Fruit fly (Drosophila melanogaster) whole organism, embryonic: ENCODE results near the gene CG5262.

Source experiments
- Abd-B ChIP-seq: fragments of 200-800 bp; sonication (Bioruptor generic); optimal IDR thresholded peaks from 2 replicates; lab custom pipeline; 2018; ENCODE audit warnings: missing biosample characterization, mild to moderate bottlenecking, missing genetic modification characterization, moderate library complexity
- Adf1 ChIP-seq: fragments of 200-800 bp; sonication (Bioruptor generic); IDR thresholded peaks from 2 replicates; pipeline ENCODE4 v1.3.6; 2022; ENCODE audit warnings: missing biosample characterization, missing genetic modification characterization
- Awh ChIP-seq: fragments of 200-800 bp; sonication (Bioruptor generic); IDR thresholded peaks from 2 replicates; pipeline ENCODE4, ENCODE4 v1.3.6; 2022; ENCODE audit warnings: missing biosample characterization, missing genetic modification characterization
- B-H2 ChIP-seq: fragments of 200-800 bp; sonication (Bioruptor generic); optimal IDR thresholded peaks from 2 replicates; lab custom pipeline; 2018; ENCODE audit warnings: missing biosample characterization, mild to moderate bottlenecking, missing genetic modification characterization
- Bdp1 ChIP-seq: fragments of 200-800 bp; sonication (Bioruptor generic); optimal IDR thresholded peaks from 3 replicates; lab custom pipeline; 2016; ENCODE audit warnings: missing biosample characterization, missing genetic modification characterization
- CG10959 ChIP-seq: fragments of 200-800 bp; sonication (Bioruptor generic); IDR thresholded peaks from 2 replicates; pipeline ENCODE4 v1.3.6; 2022; ENCODE audit warnings: missing biosample characterization, missing genetic modification characterization
- CG15073 ChIP-seq: fragments of 200-800 bp; sonication (Bioruptor generic); optimal IDR thresholded peaks from 2 replicates; lab custom pipeline; 2016; ENCODE audit warnings: missing biosample characterization, missing genetic modification characterization
- CG16813 ChIP-seq: fragments of 200-800 bp; sonication (Bioruptor generic); IDR thresholded peaks from 3 replicates; pipeline ENCODE4 v1.3.6; 2022; ENCODE audit warnings: missing biosample characterization, missing genetic modification characterization; ENCODE audit not compliant: partially characterized antibody
- CG18262 ChIP-seq: fragments of 200-800 bp; optimal IDR thresholded peaks from 3 replicates; lab custom pipeline; 2019; ENCODE audit warnings: missing biosample characterization, mild to moderate bottlenecking, missing genetic modification characterization, moderate library complexity
- CG2116 ChIP-seq: fragments of 200-800 bp; sonication (Bioruptor generic); optimal IDR thresholded peaks from 3 replicates; lab custom pipeline; 2018; ENCODE audit warnings: missing biosample characterization, mild to moderate bottlenecking, missing genetic modification characterization
- CG2129 ChIP-seq: fragments of 200-800 bp; sonication (Bioruptor generic); IDR thresholded peaks from 2 replicates; pipeline ENCODE4 v1.3.6; 2022; ENCODE audit warnings: missing biosample characterization, missing genetic modification characterization; ENCODE audit not compliant: partially characterized antibody
- CG2199 ChIP-seq: fragments of 200-800 bp; sonication (Bioruptor generic); IDR thresholded peaks from 3 replicates; pipeline ENCODE4 v1.3.6; 2022; ENCODE audit warnings: missing biosample characterization, missing genetic modification characterization
- CG31224 ChIP-seq: fragments of 200-800 bp; sonication (Bioruptor generic); IDR thresholded peaks from 2 replicates; pipeline ENCODE4 v1.3.6; 2022; ENCODE audit warnings: missing biosample characterization, missing genetic modification characterization
- CG34224 ChIP-seq: fragments of 200-800 bp; sonication (Bioruptor generic); IDR thresholded peaks from 3 replicates; pipeline ENCODE4 v1.3.6; 2022; ENCODE audit warnings: missing biosample characterization, missing genetic modification characterization; ENCODE audit not compliant: partially characterized antibody
- CG4424 ChIP-seq: fragments of 200-800 bp; sonication (Bioruptor generic); optimal IDR thresholded peaks from 3 replicates; lab custom pipeline; 2016; ENCODE audit warnings: missing biosample characterization, missing genetic modification characterization
- CG7357 ChIP-seq: fragments of 200-800 bp; sonication (Bioruptor generic); IDR thresholded peaks from 3 replicates; pipeline ENCODE4 v1.3.6; 2022; ENCODE audit warnings: missing biosample characterization, missing genetic modification characterization
- CG8089 ChIP-seq: fragments of 200-800 bp; sonication (Bioruptor generic); optimal IDR thresholded peaks from 3 replicates; lab custom pipeline; 2016; ENCODE audit warnings: missing biosample characterization, missing genetic modification characterization
- CG8281 ChIP-seq: fragments of 200-800 bp; sonication (Bioruptor generic); optimal IDR thresholded peaks from 2 replicates; lab custom pipeline; 2018; ENCODE audit warnings: missing biosample characterization, mild to moderate bottlenecking, missing genetic modification characterization, moderate library complexity
- CG8944 ChIP-seq: fragments of 200-800 bp; sonication (Bioruptor generic); optimal IDR thresholded peaks from 3 replicates; lab custom pipeline; 2016; ENCODE audit warnings: missing biosample characterization, missing genetic modification characterization
- CG9727 ChIP-seq: fragments of 200-800 bp; sonication (Bioruptor generic); optimal IDR thresholded peaks from 3 replicates; lab custom pipeline; 2017; ENCODE audit warnings: missing biosample characterization, mild to moderate bottlenecking, missing genetic modification characterization
- D ChIP-seq, 2 experiments: fragments of 200-800 bp in 1 of 2; fragments of >200 bp in 1 of 2; sonication (Bioruptor generic) in 1 of 2; optimal IDR thresholded peaks; 2 replicates in 1 of 2; 3 replicates in 1 of 2; lab custom pipeline; 2017; ENCODE audit warnings: mild to moderate bottlenecking in 1 of 2, missing biosample characterization in 1 of 2, missing genetic modification characterization in 1 of 2, missing genetic modification reagents in 1 of 2
- Dad ChIP-seq: fragments of 200-800 bp; sonication (Bioruptor generic); optimal IDR thresholded peaks from 3 replicates; lab custom pipeline; 2016; ENCODE audit warnings: missing biosample characterization, missing genetic modification characterization
- Doc3 ChIP-seq: fragments of 200-800 bp; sonication (Bioruptor generic); IDR thresholded peaks from 3 replicates; pipeline ENCODE4 v1.3.6; 2022; ENCODE audit warnings: missing biosample characterization, missing genetic modification characterization; ENCODE audit not compliant: partially characterized antibody
- HmgZ ChIP-seq: fragments of 200-800 bp; sonication (Bioruptor generic); optimal IDR thresholded peaks from 2 replicates; lab custom pipeline; 2018; ENCODE audit warnings: missing biosample characterization, mild to moderate bottlenecking, missing genetic modification characterization
- Kr ChIP-seq: fragments of 200-800 bp; sonication (Bioruptor generic); optimal IDR thresholded peaks from 2 replicates; lab custom pipeline; 2017; ENCODE audit warnings: missing biosample characterization, mild to moderate bottlenecking, missing genetic modification characterization
- Nf-YA ChIP-seq: fragments of 200-800 bp; sonication (Bioruptor generic); IDR thresholded peaks from 2 replicates; pipeline ENCODE4 v1.3.6; 2022; ENCODE audit warnings: missing biosample characterization, missing genetic modification characterization
- Oaz ChIP-seq: fragments of 200-800 bp; sonication (Bioruptor generic); IDR thresholded peaks from 2 replicates; pipeline ENCODE4 v1.3.6; 2022; ENCODE audit warnings: missing biosample characterization, missing genetic modification characterization
- Stat92E ChIP-seq, 3 experiments: fragments of >200 bp in 2 of 3; fragments of 200-800 bp in 1 of 3; sonication (Bioruptor generic) in 1 of 3; optimal IDR thresholded peaks; 2 replicates each; lab custom pipeline; 2017 to 2019; ENCODE audit warnings: missing biosample characterization in 3 of 3, missing genetic modification characterization in 3 of 3, mild to moderate bottlenecking in 1 of 3, moderate library complexity in 1 of 3
- Trl ChIP-seq, 3 experiments: fragments of >200 bp in 2 of 3; fragments of 200-800 bp in 1 of 3; sonication (Bioruptor generic) in 1 of 3; optimal IDR thresholded peaks; 2 replicates in 1 of 3; 3 replicates in 2 of 3; lab custom pipeline; 2016 to 2017; ENCODE audit warnings: missing biosample characterization in 1 of 3, missing genetic modification characterization in 1 of 3
- Usf ChIP-seq: fragments of 200-800 bp; sonication (Bioruptor generic); optimal IDR thresholded peaks from 2 replicates; lab custom pipeline; 2017; ENCODE audit warnings: missing genotype, missing biosample characterization, missing genetic modification characterization
- ap ChIP-seq: fragments of 200-800 bp; sonication (Bioruptor generic); IDR thresholded peaks from 2 replicates; pipeline ENCODE4 v1.3.6; 2022; ENCODE audit warnings: missing biosample characterization, missing genetic modification characterization
- bsh ChIP-seq, 2 experiments: fragments of 200-800 bp; sonication (Bioruptor generic); optimal IDR thresholded peaks; 2 replicates each; lab custom pipeline; 2017 to 2018; ENCODE audit warnings: mild to moderate bottlenecking in 2 of 2, missing biosample characterization in 2 of 2, missing genetic modification characterization in 2 of 2, moderate library complexity in 1 of 2
- cwo ChIP-seq: fragments of 200-800 bp; sonication (Bioruptor generic); optimal IDR thresholded peaks from 3 replicates; lab custom pipeline; 2017; ENCODE audit warnings: missing biosample characterization, missing genetic modification characterization, mild to moderate bottlenecking, moderate library complexity, missing genetic modification reagents
- dmrt11E ChIP-seq: fragments of 200-800 bp; sonication (Bioruptor generic); optimal IDR thresholded peaks from 3 replicates; lab custom pipeline; 2018; ENCODE audit warnings: missing biosample characterization, mild to moderate bottlenecking, missing genetic modification characterization, moderate library complexity
- emc ChIP-seq: fragments of 200-800 bp; sonication (Bioruptor generic); optimal IDR thresholded peaks from 2 replicates; lab custom pipeline; 2016; ENCODE audit warnings: missing biosample characterization, missing genetic modification characterization
- en ChIP-seq: fragments of 200-800 bp; sonication (Bioruptor generic); optimal IDR thresholded peaks from 2 replicates; lab custom pipeline; 2016; ENCODE audit warnings: missing biosample characterization, missing genetic modification characterization
- gfzf ChIP-seq: fragments of 200-800 bp; sonication (Bioruptor generic); optimal IDR thresholded peaks from 2 replicates; lab custom pipeline; 2016; ENCODE audit warnings: missing biosample characterization, mild to moderate bottlenecking, missing genetic modification characterization, moderate library complexity
- hkb ChIP-seq, 2 experiments: fragments of 200-800 bp in 1 of 2; fragments of >200 bp in 1 of 2; sonication (Bioruptor generic) in 1 of 2; IDR thresholded peaks in 1 of 2; optimal IDR thresholded peaks in 1 of 2; 2 replicates each; pipeline versions ENCODE4 v1.3.6 to Lab custom; 2017 to 2022; ENCODE audit warnings: missing biosample characterization in 1 of 2, missing genetic modification characterization in 1 of 2
- nerfin-2 ChIP-seq: fragments of 200-800 bp; sonication (Bioruptor generic); IDR thresholded peaks from 2 replicates; pipeline ENCODE4 v1.3.6; 2022; ENCODE audit warnings: missing biosample characterization, missing genetic modification characterization; ENCODE audit not compliant: partially characterized antibody
- p53 ChIP-seq: fragments of 200-800 bp; sonication (Bioruptor generic); optimal IDR thresholded peaks from 2 replicates; lab custom pipeline; 2016; ENCODE audit warnings: missing biosample characterization, missing genetic modification characterization
- pan ChIP-seq, 4 experiments: fragments of >200 bp in 3 of 4; fragments of 200-800 bp in 1 of 4; sonication (Bioruptor generic) in 1 of 4; optimal IDR thresholded peaks in 3 of 4; IDR thresholded peaks in 1 of 4; 2 replicates each; pipeline versions ENCODE4 v1.3.6 to Lab custom; 2017 to 2022; ENCODE audit warnings: missing biosample characterization in 2 of 4, missing genetic modification characterization in 2 of 4, mixed read lengths in 1 of 4
- pfk ChIP-seq: fragments of 200-800 bp; sonication (Bioruptor generic); optimal IDR thresholded peaks from 2 replicates; lab custom pipeline; 2018; ENCODE audit warnings: missing biosample characterization, mild to moderate bottlenecking, missing genetic modification characterization, moderate library complexity
- psq ChIP-seq: fragments of 200-800 bp; sonication (Bioruptor generic); optimal IDR thresholded peaks from 2 replicates; lab custom pipeline; 2017; ENCODE audit warnings: missing biosample characterization, missing genetic modification characterization
- ro ChIP-seq: fragments of 200-800 bp; sonication (Bioruptor generic); IDR thresholded peaks from 2 replicates; pipeline ENCODE4 v1.3.6; 2022; ENCODE audit warnings: missing biosample characterization, missing genetic modification characterization
- usp ChIP-seq: fragments of >200 bp; optimal IDR thresholded peaks from 2 replicates; lab custom pipeline; 2017; ENCODE audit warnings: missing biosample characterization, missing genetic modification characterization
- zen2 ChIP-seq: fragments of 200-800 bp; sonication (Bioruptor generic); IDR thresholded peaks from 3 replicates; pipeline ENCODE4 v1.3.6; 2022; ENCODE audit warnings: missing biosample characterization, missing genetic modification characterization; ENCODE audit not compliant: partially characterized antibody

CG5262 gene

dm6 chr3L:20384086-20384810, 46.0 kb downstream of the CG5262 start, which contains the start of the genes CG5498 and fbl (continued):
- TF ChIP-seq Dad: peak; percentile 38
- TF ChIP-seq cwo: peak; percentile 33
- 0 out of 3 replicates have a peak, but pooled peaks have one; percentile 30 for TF ChIP-seq Doc3
- no peak for TF ChIP-seq nerfin-2 (GFP tag; lab: Robert Waterston, UW)
- TF ChIP-seq Abd-B (GFP tag; lab: Kevin White, UChicago): no peak
- no peak for TF ChIP-seq hkb (optimal IDR thresholded peaks at IDR 0.05; lab: Kevin White, UChicago)
- TF ChIP-seq hkb (GFP tag; IDR thresholded peaks at IDR 0.05; lab: Robert Waterston, UW): 0 out of 2 replicates have a peak, but pooled peaks have one; percentile 46
- peak; percentile 2 for TF ChIP-seq CG8944 (GFP tag; lab: Kevin White, UChicago)
- no peak; the same call in 2 of the 3 replicates for TF ChIP-seq zen2 (GFP tag; lab: Robert Waterston, UW)
- peak; percentile 71 for TF ChIP-seq HmgZ
- peak; percentile 76 for TF ChIP-seq CG2116
- TF ChIP-seq ap (GFP tag; lab: Robert Waterston, UW): no peak
- TF ChIP-seq Usf (GFP tag; lab: Kevin White, UChicago): peak; percentile 4
- no peak for TF ChIP-seq Stat92E (GFP tag; optimal IDR thresholded peaks at IDR 0.05; lab: Kevin White, UChicago)
- peak; percentile 1 for TF ChIP-seq CG8281
- no peak for TF ChIP-seq Awh
- no peak for TF ChIP-seq Adf1 (GFP tag; lab: Robert Waterston, UW)
- TF ChIP-seq CG2129: no peak
- TF ChIP-seq CG9727 (GFP tag; lab: Kevin White, UChicago): peak; percentile 65
- peak; percentile 17 for TF ChIP-seq gfzf (GFP tag; lab: Kevin White, UChicago)
- no peak for TF ChIP-seq Trl (optimal IDR thresholded peaks at IDR 0.05; lab: Kevin White, UChicago)
- TF ChIP-seq Trl (GFP tag; optimal IDR thresholded peaks at IDR 0.05; lab: Kevin White, UChicago): peak; percentile 59
- peak; percentile 24 for TF ChIP-seq CG15073
- peak; percentile 37; the same call in 1 of the 3 replicates for TF ChIP-seq CG34224
- no peak for TF ChIP-seq p53 (GFP tag; lab: Kevin White, UChicago)
- TF ChIP-seq psq (GFP tag; lab: Kevin White, UChicago): no peak
- no peak for TF ChIP-seq D (optimal IDR thresholded peaks at IDR 0.05; lab: Kevin White, UChicago)
- TF ChIP-seq D (GFP tag; optimal IDR thresholded peaks at IDR 0.05; lab: Kevin White, UChicago): peak; percentile 41
- TF ChIP-seq ro (GFP tag; lab: Robert Waterston, UW): no peak
- no peak for TF ChIP-seq Oaz (GFP tag; lab: Robert Waterston, UW)
- TF ChIP-seq usp: no peak
- TF ChIP-seq CG2199: no peak
- TF ChIP-seq CG10959: no peak
- TF ChIP-seq pfk (GFP tag; lab: Kevin White, UChicago): no peak
- TF ChIP-seq CG4424 (GFP tag; lab: Kevin White, UChicago): peak; percentile 74
- TF ChIP-seq en (GFP tag; lab: Kevin White, UChicago): no peak
- TF ChIP-seq Kr: no peak
- no peak for TF ChIP-seq pan (optimal IDR thresholded peaks at IDR 0.05; lab: Kevin White, UChicago)
- TF ChIP-seq pan (GFP tag; optimal IDR thresholded peaks at IDR 0.05 in 1 of 2, IDR thresholded peaks at IDR 0.05 in 1 of 2): peak in 1 of 2 experiments; percentile 46
- peak; percentile 71 for TF ChIP-seq CG18262 (tag; lab: Kevin White, UChicago)
- peak in 1 of 2 experiments; percentile 49 for TF ChIP-seq bsh (GFP tag; optimal IDR thresholded peaks at IDR 0.05; lab: Kevin White, UChicago)
- peak; percentile 70 for TF ChIP-seq B-H2 (GFP tag; lab: Kevin White, UChicago)
- TF ChIP-seq CG8089: no peak
- no peak for TF ChIP-seq CG7357 (GFP tag; lab: Robert Waterston, UW)
- no peak for TF ChIP-seq CG16813 (GFP tag; lab: Robert Waterston, UW)
- no peak for TF ChIP-seq Bdp1 (GFP tag; lab: Kevin White, UChicago)
- no peak for TF ChIP-seq Nf-YA (GFP tag; lab: Robert Waterston, UW)
- peak; percentile 61 for TF ChIP-seq dmrt11E (tag; lab: Kevin White, UChicago)
- no peak for TF ChIP-seq CG31224 (GFP tag; lab: Robert Waterston, UW)
- no peak for TF ChIP-seq emc (GFP tag; lab: Kevin White, UChicago)
